Worm (Caenorhabditis elegans) whole organism, midembryonic: ENCODE results near the gene metl-1.

ENCODE experiments used
- T22C8.4 ChIP-seq: fragments of 200-800 bp; sonication (Bioruptor generic); IDR thresholded peaks from 2 replicates; pipeline ENCODE4 v1.3.6; 2022; ENCODE audit warnings: missing genetic modification characterization, missing compliant biosample characterization
- cog-1 ChIP-seq: sonication (generic microtip); optimal IDR thresholded peaks from 2 replicates; lab custom pipeline; 2016; ENCODE audit warnings: missing genetic modification characterization, missing compliant biosample characterization
- flt-1 ChIP-seq: fragments of 200-800 bp; sonication (Bioruptor generic); IDR thresholded peaks from 2 replicates; pipeline ENCODE4 v1.3.6; 2022; ENCODE audit warnings: missing genetic modification characterization, missing compliant biosample characterization
- klf-2 ChIP-seq: fragments of 200-800 bp; sonication (Bioruptor generic); conservative IDR thresholded peaks from 2 replicates; pipeline ENCODE4 v1.3.6; 2022; ENCODE audit warnings: missing genetic modification reagents, missing genetic modification characterization, missing compliant biosample characterization
- med-1 ChIP-seq: sonication (generic microtip); optimal IDR thresholded peaks from 2 replicates; lab custom pipeline; 2017; ENCODE audit warnings: missing genetic modification characterization, mild to moderate bottlenecking, missing compliant biosample characterization, antibody characterized with exemption, missing genetic modification reagents; ENCODE audit not compliant: insufficient read depth
- ref-1 ChIP-seq: fragments of 200-800 bp; sonication (Bioruptor generic); conservative IDR thresholded peaks from 2 replicates; pipeline ENCODE4 v1.3.6; 2022; ENCODE audit warnings: missing genetic modification reagents, missing genetic modification characterization, missing compliant biosample characterization
- tab-1 ChIP-seq: fragments of 200-800 bp; sonication (Bioruptor generic); IDR thresholded peaks from 2 replicates; pipeline ENCODE4 v1.3.6; 2022; ENCODE audit warnings: missing genetic modification characterization, missing compliant biosample characterization
- ztf-23 ChIP-seq: fragments of 200-800 bp; sonication (Bioruptor generic); IDR thresholded peaks from 2 replicates; pipeline ENCODE4 v1.3.6; 2022; ENCODE audit warnings: missing genetic modification reagents, missing genetic modification characterization, missing compliant biosample characterization
- ztf-29 ChIP-seq: fragments of 200-800 bp; sonication (Bioruptor generic); IDR thresholded peaks from 2 replicates; pipeline ENCODE4 v1.3.6; 2022; ENCODE audit warnings: missing genetic modification reagents, missing genetic modification characterization, missing compliant biosample characterization

DNA sequence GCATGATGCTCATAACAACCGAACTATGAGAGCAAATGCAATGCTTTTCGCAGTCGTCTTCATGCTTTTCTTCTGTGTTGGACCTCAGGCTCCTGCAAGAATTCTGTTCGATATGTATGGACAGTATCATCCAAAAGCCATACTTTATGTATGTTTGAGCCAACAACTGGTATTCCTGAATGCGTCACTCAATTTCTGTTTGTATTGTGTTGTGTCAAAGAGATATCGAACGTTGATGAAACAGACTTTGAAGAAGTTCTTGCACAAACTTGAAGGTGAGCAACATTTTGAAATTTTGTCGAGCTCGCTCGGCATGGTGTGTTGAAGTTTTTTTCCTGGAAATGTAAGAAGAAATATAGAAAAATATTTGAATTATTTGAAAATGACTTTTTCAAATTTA lies 39.5 kb upstream of the metl-1 start:
- no peak for TF ChIP-seq flt-1
- no peak for TF ChIP-seq tab-1 (GFP tag; lab: Robert Waterston, UW)
- no peak for TF ChIP-seq ref-1 (GFP tag; lab: Robert Waterston, UW)
- no peak for TF ChIP-seq cog-1 (tag; lab: Kevin White, UChicago)
- TF ChIP-seq ztf-23 = no peak
- no peak for TF ChIP-seq klf-2 (GFP tag; lab: Robert Waterston, UW)
- TF ChIP-seq ztf-29 (GFP tag; lab: Robert Waterston, UW) = no peak
- TF ChIP-seq T22C8.4 (GFP tag; lab: Robert Waterston, UW) = no peak
- TF ChIP-seq med-1 (GFP tag; lab: Kevin White, UChicago) = no peak
